Worm (Caenorhabditis elegans) whole organism, L3 larva: ENCODE data around the gene D1025.1.

ENCODE experiments used
- R02D3.7 ChIP-seq: fragments of 150-350 bp; optimal IDR thresholded peaks from 2 replicates; lab custom pipeline; 2014; ENCODE audit warnings: missing biosample characterization, missing genetic modification characterization
- ZK546.5 ChIP-seq: sonication (generic microtip); optimal IDR thresholded peaks from 2 replicates; lab custom pipeline; 2017; ENCODE audit warnings: missing biosample characterization, missing genetic modification characterization
- ceh-16 ChIP-seq: sonication (generic microtip); optimal IDR thresholded peaks from 2 replicates; lab custom pipeline; 2017; ENCODE audit warnings: missing biosample characterization, missing genetic modification characterization
- ceh-28 ChIP-seq: fragments of 150-350 bp; optimal IDR thresholded peaks from 2 replicates; lab custom pipeline; 2014; ENCODE audit warnings: missing biosample characterization, missing genetic modification reagents, missing genetic modification characterization
- ceh-82 ChIP-seq: fragments of 150-350 bp; optimal IDR thresholded peaks from 2 replicates; lab custom pipeline; 2014; ENCODE audit warnings: missing biosample characterization, missing genetic modification characterization
- ceh-9 ChIP-seq: sonication (generic microtip); optimal IDR thresholded peaks from 2 replicates; lab custom pipeline; 2018; ENCODE audit warnings: missing biosample characterization, missing genetic modification characterization
- daf-12 ChIP-seq: fragments of 150-350 bp; optimal IDR thresholded peaks from 2 replicates; lab custom pipeline; 2014; ENCODE audit warnings: missing biosample characterization, missing genetic modification reagents, missing genetic modification characterization
- egl-27 ChIP-seq: sonication (generic microtip); optimal IDR thresholded peaks from 4 replicates; lab custom pipeline; 2017; ENCODE audit warnings: missing biosample characterization, missing genetic modification reagents, missing genetic modification characterization
- egl-5 ChIP-seq: fragments of 150-350 bp; optimal IDR thresholded peaks from 2 replicates; lab custom pipeline; 2017; ENCODE audit warnings: missing biosample characterization, missing genetic modification reagents, missing genetic modification characterization, inconsistent platforms
- elt-1 ChIP-seq: fragments of 150-350 bp; optimal IDR thresholded peaks from 2 replicates; lab custom pipeline; 2014; ENCODE audit warnings: missing biosample characterization, missing genetic modification characterization
- elt-2 ChIP-seq: sonication (generic microtip); optimal IDR thresholded peaks from 2 replicates; lab custom pipeline; 2016; ENCODE audit warnings: missing genetic modification reagents, mild to moderate bottlenecking, missing genetic modification characterization, missing compliant biosample characterization
- elt-3 ChIP-seq, 3 experiments: fragments of 150-350 bp in 1 of 3; sonication (generic microtip) in 2 of 3; optimal IDR thresholded peaks; 2 replicates in 2 of 3; 4 replicates in 1 of 3; lab custom pipeline; 2014 to 2017; ENCODE audit warnings: missing biosample characterization in 3 of 3, missing genetic modification characterization in 3 of 3
- eor-1 ChIP-seq, 2 experiments: fragments of 150-350 bp; optimal IDR thresholded peaks; 2 replicates each; lab custom pipeline; 2014 to 2018; ENCODE audit warnings: missing biosample characterization in 2 of 2, missing genetic modification characterization in 2 of 2
- fkh-10 ChIP-seq: sonication (generic microtip); optimal IDR thresholded peaks from 2 replicates; lab custom pipeline; 2017; ENCODE audit warnings: missing biosample characterization, missing genetic modification reagents, missing genetic modification characterization
- fkh-2 ChIP-seq: fragments of 150-350 bp; optimal IDR thresholded peaks from 2 replicates; lab custom pipeline; 2014; ENCODE audit warnings: missing biosample characterization, missing genetic modification reagents, missing genetic modification characterization
- fos-1 ChIP-seq: fragments of 150-350 bp; optimal IDR thresholded peaks from 2 replicates; lab custom pipeline; 2014; ENCODE audit warnings: missing biosample characterization, missing genetic modification characterization
- hmg-11 ChIP-seq: sonication (generic microtip); optimal IDR thresholded peaks from 2 replicates; lab custom pipeline; 2016; ENCODE audit warnings: missing genetic modification characterization, missing compliant biosample characterization
- jun-1 ChIP-seq: fragments of 150-350 bp; optimal IDR thresholded peaks from 2 replicates; lab custom pipeline; 2014; ENCODE audit warnings: missing biosample characterization, missing genetic modification reagents, missing genetic modification characterization
- lin-39 ChIP-seq: fragments of 150-350 bp; optimal IDR thresholded peaks from 2 replicates; lab custom pipeline; 2018; ENCODE audit warnings: missing biosample characterization, missing genetic modification reagents, missing genetic modification characterization
- lsy-12 ChIP-seq: sonication (generic microtip); optimal IDR thresholded peaks from 2 replicates; lab custom pipeline; 2016; ENCODE audit warnings: mild to moderate bottlenecking, missing genetic modification characterization, missing compliant biosample characterization
- mdl-1 ChIP-seq: fragments of 150-350 bp; optimal IDR thresholded peaks from 2 replicates; lab custom pipeline; 2014; ENCODE audit warnings: missing biosample characterization, missing genetic modification characterization
- mml-1 ChIP-seq: fragments of 150-350 bp; sonication (generic microtip); optimal IDR thresholded peaks from 3 replicates; lab custom pipeline; 2014; ENCODE audit warnings: missing biosample characterization, missing genetic modification characterization
- nfya-1 ChIP-seq: sonication (generic microtip); optimal IDR thresholded peaks from 2 replicates; lab custom pipeline; 2017; ENCODE audit warnings: missing genetic modification characterization, mild to moderate bottlenecking, missing compliant biosample characterization, antibody characterized with exemption, moderate library complexity; ENCODE audit not compliant: insufficient read depth
- nhr-11 ChIP-seq: fragments of 150-350 bp; optimal IDR thresholded peaks from 2 replicates; lab custom pipeline; 2014; ENCODE audit warnings: missing biosample characterization, missing genetic modification characterization
- nhr-12 ChIP-seq: fragments of 150-350 bp; optimal IDR thresholded peaks from 2 replicates; lab custom pipeline; 2014; ENCODE audit warnings: missing biosample characterization, missing genetic modification characterization
- nhr-23 ChIP-seq: fragments of 150-350 bp; optimal IDR thresholded peaks from 2 replicates; lab custom pipeline; 2014; ENCODE audit warnings: missing biosample characterization, missing genetic modification reagents, missing genetic modification characterization
- nhr-25 ChIP-seq: sonication (generic microtip); optimal IDR thresholded peaks from 2 replicates; lab custom pipeline; 2017; ENCODE audit warnings: missing biosample characterization, missing genetic modification characterization
- nhr-28 ChIP-seq: fragments of 150-350 bp; optimal IDR thresholded peaks from 2 replicates; lab custom pipeline; 2014; ENCODE audit warnings: missing biosample characterization, missing genetic modification characterization
- nhr-43 ChIP-seq: sonication (generic microtip); optimal IDR thresholded peaks from 2 replicates; lab custom pipeline; 2016; ENCODE audit warnings: mild to moderate bottlenecking, missing genetic modification characterization, missing compliant biosample characterization; ENCODE audit not compliant: poor library complexity, severe bottlenecking
- nhr-77 ChIP-seq: fragments of 150-350 bp; optimal IDR thresholded peaks from 2 replicates; lab custom pipeline; 2014; ENCODE audit warnings: missing biosample characterization, missing genetic modification characterization
- pha-4 ChIP-seq: fragments of 150-350 bp; optimal IDR thresholded peaks from 2 replicates; lab custom pipeline; 2014; ENCODE audit warnings: missing biosample characterization, missing genetic modification reagents, missing genetic modification characterization
- pqm-1 ChIP-seq: fragments of 150-350 bp; optimal IDR thresholded peaks from 2 replicates; lab custom pipeline; 2017; ENCODE audit warnings: missing biosample characterization, missing genetic modification characterization, inconsistent platforms
- sea-2 ChIP-seq: fragments of 150-350 bp; sonication (generic microtip); optimal IDR thresholded peaks from 4 replicates; lab custom pipeline; 2014; ENCODE audit warnings: missing biosample characterization, missing genetic modification reagents, missing genetic modification characterization
- skn-1 ChIP-seq: fragments of 150-350 bp; optimal IDR thresholded peaks from 2 replicates; lab custom pipeline; 2014; ENCODE audit warnings: missing biosample characterization, missing genetic modification characterization
- snpc-4 ChIP-seq: fragments of 150-350 bp; optimal IDR thresholded peaks from 2 replicates; lab custom pipeline; 2014; ENCODE audit warnings: missing biosample characterization, missing genetic modification characterization
- tbx-2 ChIP-seq: sonication (generic microtip); optimal IDR thresholded peaks from 2 replicates; lab custom pipeline; 2016; ENCODE audit warnings: mild to moderate bottlenecking, missing genetic modification characterization, missing compliant biosample characterization
- unc-39 ChIP-seq: sonication (generic microtip); optimal IDR thresholded peaks from 4 replicates; lab custom pipeline; 2017; ENCODE audit warnings: missing biosample characterization, missing genetic modification characterization
- unc-62 ChIP-seq: fragments of 150-350 bp; sonication (generic microtip); optimal IDR thresholded peaks from 4 replicates; lab custom pipeline; 2014; ENCODE audit warnings: missing biosample characterization, missing genetic modification reagents, missing genetic modification characterization
- zag-1 ChIP-seq: fragments of 150-350 bp; optimal IDR thresholded peaks from 2 replicates; lab custom pipeline; 2014; ENCODE audit warnings: missing biosample characterization, missing genetic modification characterization
- ztf-4 ChIP-seq: fragments of 150-350 bp; optimal IDR thresholded peaks from 2 replicates; lab custom pipeline; 2014; ENCODE audit warnings: missing biosample characterization, missing genetic modification characterization

D1025.1 gene

DNA sequence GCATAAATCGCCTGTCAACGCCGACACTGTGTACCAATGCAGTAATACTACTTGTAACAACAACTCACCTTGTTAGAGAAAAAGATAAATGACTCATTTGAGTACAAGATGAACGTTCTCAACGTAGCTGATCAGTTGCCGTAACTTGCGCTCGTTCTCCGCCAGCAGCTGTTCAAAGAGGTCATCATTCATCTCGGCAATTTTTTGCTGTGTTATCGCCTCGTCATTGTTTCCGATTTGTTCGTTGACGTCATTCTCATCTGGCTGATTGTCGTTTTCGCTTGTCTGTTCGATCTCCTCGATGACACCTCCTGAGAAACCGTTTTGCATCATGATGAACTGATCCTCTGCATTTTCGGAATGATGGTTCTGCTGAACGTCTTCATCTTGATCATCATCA is 17.3 kb upstream of the D1025.1 start:
- TF ChIP-seq nhr-25 (tag; lab: Kevin White, UChicago) (peak; percentile 74), mdl-1 (no peak), nhr-43 (tag; lab: Kevin White, UChicago) (peak; percentile 17), pha-4 (tag; lab: Kevin White, UChicago) (no peak), lin-39 (tag; lab: Kevin White, UChicago) (peak; percentile 23), elt-1 (tag; lab: Kevin White, UChicago) (peak; percentile 42), mml-1 (no peak), nhr-23 (tag; lab: Kevin White, UChicago) (peak; percentile 69)

DNA sequence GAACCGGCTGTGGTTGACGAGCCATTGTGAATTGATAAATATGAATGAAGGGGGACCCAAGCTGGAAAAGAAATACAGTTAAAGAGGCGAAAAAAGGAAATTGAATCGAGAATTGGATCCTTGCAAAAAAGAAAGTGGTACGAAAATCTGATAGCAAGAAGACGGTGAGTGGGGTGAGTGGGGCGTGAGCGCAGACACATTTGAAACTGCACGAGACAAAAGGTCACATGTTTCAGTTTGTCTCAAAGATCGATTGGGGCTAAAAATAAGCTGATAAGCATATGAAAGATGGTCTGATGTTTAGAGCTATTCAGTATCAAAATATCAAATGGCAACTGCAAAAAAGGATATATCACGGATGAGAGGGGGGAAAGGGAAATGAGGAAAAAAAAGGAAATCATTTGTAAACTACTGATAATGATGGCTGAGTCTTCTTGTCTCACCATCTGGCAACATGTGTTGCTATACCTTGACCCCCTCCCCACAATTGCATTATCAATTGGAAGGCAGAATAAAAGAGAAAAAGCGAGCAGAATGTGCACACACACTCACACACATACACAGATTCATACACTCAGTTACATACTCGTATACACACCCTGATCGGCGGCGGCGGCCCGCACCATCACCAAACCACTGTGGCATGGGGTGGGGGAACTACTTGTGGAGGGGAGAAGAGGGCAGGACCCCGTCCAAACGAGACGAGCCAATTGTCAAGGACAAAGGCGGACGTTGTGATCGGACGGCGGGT is 16.6 kb upstream of the D1025.1 start, which contains the start of gene M163.1:
Gene M163.1, minus strand, starts transcription at position 25 of the 751 bp plus-strand sequence.
- no peak for TF ChIP-seq ceh-28
- peak; percentile 45 for TF ChIP-seq elt-2 (tag; lab: Kevin White, UChicago)
- peak; percentile 13 for TF ChIP-seq pqm-1 (tag; lab: Kevin White, UChicago)
- no peak for TF ChIP-seq zag-1
- no peak for TF ChIP-seq hmg-11
- TF ChIP-seq lin-39 (tag; lab: Kevin White, UChicago), result peak; percentile 16
- no peak for TF ChIP-seq nhr-23 (tag; lab: Kevin White, UChicago)
- TF ChIP-seq ceh-9 (tag; lab: Kevin White, UChicago), result no peak
- TF ChIP-seq tbx-2 (tag; lab: Kevin White, UChicago), result no peak
- no peak for TF ChIP-seq sea-2 (GFP tag; lab: Kevin White, UChicago)
- no peak for TF ChIP-seq unc-39 (tag; lab: Kevin White, UChicago)
- no peak for TF ChIP-seq ZK546.5
- peak; percentile 55 for TF ChIP-seq nhr-25 (tag; lab: Kevin White, UChicago)
- TF ChIP-seq nhr-43 (tag; lab: Kevin White, UChicago), result no peak
- peak; percentile 0 for TF ChIP-seq nfya-1 (tag; lab: Kevin White, UChicago)
- TF ChIP-seq mdl-1, result peak; percentile 21

DNA sequence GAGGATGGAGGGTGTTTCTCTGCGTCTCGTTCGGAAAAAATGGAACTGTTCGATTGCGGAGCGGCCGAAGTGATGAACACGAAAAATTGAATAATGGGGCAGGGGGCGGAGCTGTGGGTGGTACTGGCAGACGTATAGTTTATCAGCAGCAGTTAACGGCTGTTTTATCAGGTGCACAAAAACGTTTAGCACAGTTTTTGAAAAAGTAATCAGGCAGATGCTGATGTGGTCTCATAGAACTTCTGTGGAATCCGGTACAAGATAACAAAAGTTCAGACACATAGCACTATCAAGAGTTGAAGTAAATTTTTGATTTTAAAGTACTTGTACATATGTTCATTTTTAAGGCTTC is 16.0 kb upstream of the D1025.1 start:
- TF ChIP-seq nhr-77 (tag; lab: Kevin White, UChicago) (no peak), nhr-12 (tag; lab: Kevin White, UChicago) (no peak), zag-1 (no peak), ceh-82 (tag; lab: Kevin White, UChicago) (no peak), pqm-1 (tag; lab: Kevin White, UChicago) (peak; percentile 40), unc-39 (tag; lab: Kevin White, UChicago) (no peak), elt-2 (tag; lab: Kevin White, UChicago) (peak; percentile 87), ZK546.5 (no peak), jun-1 (tag; lab: Kevin White, UChicago) (peak; percentile 34), nhr-11 (tag; lab: Kevin White, UChicago) (no peak)
- TF ChIP-seq, all 47 proteins: peak for 3

DNA sequence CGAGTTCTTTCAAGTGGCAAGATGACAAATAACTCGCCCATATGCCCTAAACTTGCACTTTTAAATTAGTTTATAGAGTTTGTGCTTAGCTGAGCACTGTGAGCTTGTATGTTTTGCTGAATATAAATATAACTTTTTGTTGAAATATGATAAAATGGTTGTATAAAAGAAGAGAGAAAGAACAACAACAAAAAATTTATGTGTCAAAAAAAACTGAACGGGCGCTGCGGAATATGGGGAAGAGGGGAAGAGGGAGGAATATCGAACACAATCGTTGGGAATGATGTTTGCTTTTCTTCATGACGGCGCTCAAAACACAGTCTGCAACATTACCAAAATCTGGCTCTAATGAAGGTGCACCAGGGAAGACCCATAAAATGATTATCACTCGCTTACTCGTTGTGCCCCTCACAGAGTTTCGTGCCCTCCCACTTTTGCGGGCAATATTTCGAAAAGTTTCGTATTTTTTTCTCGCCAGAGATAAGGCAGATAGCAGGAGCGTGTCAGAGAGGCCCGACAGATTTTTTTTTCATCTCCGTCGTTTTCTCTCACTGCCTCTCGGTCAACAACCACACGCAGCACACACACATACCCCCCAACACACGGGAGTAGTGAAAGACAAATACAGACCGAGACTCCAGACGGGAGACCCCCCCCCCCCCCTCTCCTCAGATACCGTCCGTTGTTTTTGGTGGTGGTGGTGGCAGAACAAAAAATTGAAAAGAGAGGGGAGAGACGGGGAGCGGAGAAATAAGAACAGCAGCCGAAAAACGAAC is 14.8 kb upstream of the D1025.1 start:
- TF ChIP-seq skn-1 (tag; lab: Kevin White, UChicago) (no peak), snpc-4 (no peak), jun-1 (tag; lab: Kevin White, UChicago) (peak; percentile 66), unc-62 (GFP tag; lab: Kevin White, UChicago) (no peak), tbx-2 (tag; lab: Kevin White, UChicago) (no peak), fkh-10 (GFP tag; lab: Kevin White, UChicago) (no peak), unc-39 (tag; lab: Kevin White, UChicago) (no peak), eor-1 (tag; optimal IDR thresholded peaks at IDR 0.05; lab: Kevin White, UChicago) (no peak), nhr-43 (tag; lab: Kevin White, UChicago) (no peak), elt-1 (tag; lab: Kevin White, UChicago) (no peak), mdl-1 (peak; percentile 30), elt-2 (tag; lab: Kevin White, UChicago) (peak; percentile 94), elt-3 (tag; optimal IDR thresholded peaks at IDR 0.05; lab: Kevin White, UChicago) (peak in 2 of 3 experiments; percentile 28 to 70), daf-12 (tag; lab: Kevin White, UChicago) (no peak), lsy-12 (tag; lab: Kevin White, UChicago) (no peak), nhr-12 (tag; lab: Kevin White, UChicago) (no peak), ceh-16 (no peak), hmg-11 (peak; percentile 35), egl-27 (tag; lab: Kevin White, UChicago) (peak; percentile 50), nhr-11 (tag; lab: Kevin White, UChicago) (no peak), nhr-28 (no peak), fos-1 (tag; lab: Kevin White, UChicago) (no peak), nhr-77 (tag; lab: Kevin White, UChicago) (peak; percentile 56), ceh-28 (no peak), ztf-4 (tag; lab: Kevin White, UChicago) (no peak), ceh-9 (tag; lab: Kevin White, UChicago) (no peak), R02D3.7 (tag; lab: Kevin White, UChicago) (peak; percentile 33), mml-1 (no peak), egl-5 (tag; lab: Kevin White, UChicago) (no peak), pha-4 (tag; lab: Kevin White, UChicago) (peak; percentile 94), pqm-1 (tag; lab: Kevin White, UChicago) (peak; percentile 66), zag-1 (no peak), fkh-2 (no peak)
